Worm (Caenorhabditis elegans) whole organism, L3 larva: Measurements from ENCODE around the gene M01B2.8.

ENCODE experiments used
- ZK546.5 ChIP-seq: sonication (generic microtip); optimal IDR thresholded peaks from 2 replicates; lab custom pipeline; 2017; ENCODE audit warnings: missing biosample characterization, missing genetic modification characterization
- ceh-28 ChIP-seq: fragments of 150-350 bp; optimal IDR thresholded peaks from 2 replicates; lab custom pipeline; 2014; ENCODE audit warnings: missing biosample characterization, missing genetic modification reagents, missing genetic modification characterization
- egl-27 ChIP-seq: sonication (generic microtip); optimal IDR thresholded peaks from 4 replicates; lab custom pipeline; 2017; ENCODE audit warnings: missing biosample characterization, missing genetic modification reagents, missing genetic modification characterization
- fkh-10 ChIP-seq: sonication (generic microtip); optimal IDR thresholded peaks from 2 replicates; lab custom pipeline; 2017; ENCODE audit warnings: missing biosample characterization, missing genetic modification reagents, missing genetic modification characterization
- nfya-1 ChIP-seq: sonication (generic microtip); optimal IDR thresholded peaks from 2 replicates; lab custom pipeline; 2017; ENCODE audit warnings: missing genetic modification characterization, mild to moderate bottlenecking, missing compliant biosample characterization, antibody characterized with exemption, moderate library complexity; ENCODE audit not compliant: insufficient read depth
- nhr-237 ChIP-seq: fragments of 150-350 bp; optimal IDR thresholded peaks from 2 replicates; lab custom pipeline; 2014; ENCODE audit warnings: missing biosample characterization, missing genetic modification characterization
- nhr-25 ChIP-seq: sonication (generic microtip); optimal IDR thresholded peaks from 2 replicates; lab custom pipeline; 2017; ENCODE audit warnings: missing biosample characterization, missing genetic modification characterization
- pha-4 ChIP-seq: fragments of 150-350 bp; optimal IDR thresholded peaks from 2 replicates; lab custom pipeline; 2014; ENCODE audit warnings: missing biosample characterization, missing genetic modification reagents, missing genetic modification characterization
- snpc-4 ChIP-seq: fragments of 150-350 bp; optimal IDR thresholded peaks from 2 replicates; lab custom pipeline; 2014; ENCODE audit warnings: missing biosample characterization, missing genetic modification characterization
- tbx-2 ChIP-seq: sonication (generic microtip); optimal IDR thresholded peaks from 2 replicates; lab custom pipeline; 2016; ENCODE audit warnings: mild to moderate bottlenecking, missing genetic modification characterization, missing compliant biosample characterization
- unc-62 ChIP-seq: fragments of 150-350 bp; sonication (generic microtip); optimal IDR thresholded peaks from 4 replicates; lab custom pipeline; 2014; ENCODE audit warnings: missing biosample characterization, missing genetic modification reagents, missing genetic modification characterization
- zag-1 ChIP-seq: fragments of 150-350 bp; optimal IDR thresholded peaks from 2 replicates; lab custom pipeline; 2014; ENCODE audit warnings: missing biosample characterization, missing genetic modification characterization

ce11 chrV:15267405-15267804 is 7.4 kb downstream of the M01B2.8 start, which contains the start of gene T10H4.13:
- no peak for TF ChIP-seq unc-62 (GFP tag; lab: Kevin White, UChicago)
- TF ChIP-seq ceh-28 (tag; lab: Kevin White, UChicago) = no peak
- no peak for TF ChIP-seq egl-27 (tag; lab: Kevin White, UChicago)
- no peak for TF ChIP-seq snpc-4 (tag; lab: Kevin White, UChicago)
- no peak for TF ChIP-seq nhr-237 (tag; lab: Kevin White, UChicago)
- no peak for TF ChIP-seq pha-4 (tag; lab: Kevin White, UChicago)
- TF ChIP-seq tbx-2 (tag; lab: Kevin White, UChicago) = no peak
- no peak for TF ChIP-seq ZK546.5
- no peak for TF ChIP-seq nfya-1 (tag; lab: Kevin White, UChicago)
- no peak for TF ChIP-seq fkh-10 (GFP tag; lab: Kevin White, UChicago)
- no peak for TF ChIP-seq nhr-25 (tag; lab: Kevin White, UChicago)
- no peak for TF ChIP-seq zag-1
